Worm (Caenorhabditis elegans) whole organism, L1 larva: ENCODE results near the gene lips-3.

Experiments used
- blmp-1 ChIP-seq: fragments of 150-350 bp; optimal IDR thresholded peaks from 2 replicates; lab custom pipeline; 2014; ENCODE audit warnings: missing biosample characterization, missing genetic modification characterization
- ceh-82 ChIP-seq, 3 experiments: fragments of 150-350 bp in 1 of 3; sonication (generic microtip) in 2 of 3; optimal IDR thresholded peaks; 2 replicates each; lab custom pipeline; 2014 to 2017; ENCODE audit warnings: missing biosample characterization in 3 of 3, missing genetic modification characterization in 3 of 3
- ces-1 ChIP-seq: fragments of 150-350 bp; optimal IDR thresholded peaks from 2 replicates; lab custom pipeline; 2014; ENCODE audit warnings: missing biosample characterization, missing genetic modification reagents, missing genetic modification characterization
- elt-3 ChIP-seq, 6 experiments: fragments of 150-350 bp in 1 of 6; sonication (generic microtip); optimal IDR thresholded peaks; 2 replicates each; lab custom pipeline; 2017 to 2018; ENCODE audit warnings: missing biosample characterization in 6 of 6, missing genetic modification characterization in 6 of 6, inconsistent platforms in 1 of 6
- fkh-10 ChIP-seq: sonication (generic microtip); optimal IDR thresholded peaks from 2 replicates; lab custom pipeline; 2017; ENCODE audit warnings: missing biosample characterization, missing genetic modification reagents, missing genetic modification characterization
- mdl-1 ChIP-seq, 2 experiments: fragments of 150-350 bp; optimal IDR thresholded peaks; 2 replicates each; lab custom pipeline; 2014 to 2017; ENCODE audit warnings: missing biosample characterization in 2 of 2, missing genetic modification characterization in 2 of 2, inconsistent platforms in 1 of 2
- nhr-12 ChIP-seq: sonication (generic microtip); optimal IDR thresholded peaks from 2 replicates; lab custom pipeline; 2017; ENCODE audit warnings: missing biosample characterization, missing genetic modification characterization
- nhr-237 ChIP-seq: fragments of 150-350 bp; optimal IDR thresholded peaks from 2 replicates; lab custom pipeline; 2014; ENCODE audit warnings: missing biosample characterization, missing genetic modification characterization
- nhr-76 ChIP-seq: sonication (generic microtip); optimal IDR thresholded peaks from 2 replicates; lab custom pipeline; 2017; ENCODE audit warnings: missing biosample characterization, missing genetic modification characterization
- nhr-77 ChIP-seq: fragments of 150-350 bp; optimal IDR thresholded peaks from 2 replicates; lab custom pipeline; 2014; ENCODE audit warnings: missing biosample characterization, missing genetic modification characterization
- pqm-1 ChIP-seq: sonication (generic microtip); optimal IDR thresholded peaks from 3 replicates; lab custom pipeline; 2017; ENCODE audit warnings: missing biosample characterization, missing genetic modification characterization
- skn-1 ChIP-seq: fragments of 150-350 bp; optimal IDR thresholded peaks from 2 replicates; lab custom pipeline; 2014; ENCODE audit warnings: missing biosample characterization, missing genetic modification characterization
- zag-1 ChIP-seq: fragments of 150-350 bp; optimal IDR thresholded peaks from 2 replicates; lab custom pipeline; 2014; ENCODE audit warnings: missing biosample characterization, missing genetic modification characterization
- ztf-11 ChIP-seq, 2 experiments: sonication (generic microtip); optimal IDR thresholded peaks; 2 replicates each; lab custom pipeline; 2016 to 2017; ENCODE audit warnings: missing genetic modification characterization in 2 of 2, missing biosample characterization in 1 of 2, missing compliant biosample characterization in 1 of 2

DNA sequence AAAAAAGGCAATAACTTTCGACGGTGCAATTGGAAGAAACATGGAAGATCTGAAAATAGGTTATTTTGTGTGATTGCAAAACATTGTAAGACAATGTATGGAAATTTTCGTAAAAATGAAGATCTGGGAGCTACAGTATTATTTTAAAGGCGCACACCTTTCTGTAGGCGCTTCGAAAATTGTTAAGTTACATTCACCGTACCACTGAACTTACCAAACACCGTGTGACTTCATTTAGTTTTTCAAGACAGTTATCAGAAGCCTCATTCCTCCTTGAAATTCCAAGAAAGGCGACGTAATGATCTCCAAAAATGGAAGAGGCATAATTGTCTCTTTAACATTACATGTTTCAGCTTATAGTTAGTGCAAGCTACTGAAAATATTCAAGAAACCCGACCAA, 37.6 kb downstream of the lips-3 start:
- TF ChIP-seq nhr-237 (tag; lab: Kevin White, UChicago) (no peak), fkh-10 (no peak), ztf-11 (tag; optimal IDR thresholded peaks at IDR 0.05; lab: Kevin White, UChicago) (no peak), nhr-12 (tag; lab: Kevin White, UChicago) (no peak), zag-1 (tag; lab: Kevin White, UChicago) (no peak), blmp-1 (tag; lab: Kevin White, UChicago) (no peak), ces-1 (GFP tag; lab: Kevin White, UChicago) (no peak), skn-1 (no peak), ceh-82 (tag; optimal IDR thresholded peaks at IDR 0.05; lab: Kevin White, UChicago) (no peak), nhr-76 (tag; lab: Kevin White, UChicago) (no peak), elt-3 (tag; optimal IDR thresholded peaks at IDR 0.05; lab: Kevin White, UChicago) (no peak), nhr-77 (no peak), pqm-1 (tag; lab: Kevin White, UChicago) (no peak), mdl-1 (tag; optimal IDR thresholded peaks at IDR 0.05; lab: Kevin White, UChicago) (no peak)
